Fruit fly (Drosophila melanogaster) whole organism, embryonic: Measurements from ENCODE around the gene Usp14.

ENCODE experiments used
- CG10267 ChIP-seq: fragments of 200-800 bp; sonication (Bioruptor generic); optimal IDR thresholded peaks from 2 replicates; lab custom pipeline; 2018; ENCODE audit warnings: missing biosample characterization, mild to moderate bottlenecking, missing genetic modification characterization, moderate library complexity
- CG18619 ChIP-seq: fragments of 200-800 bp; sonication (Bioruptor generic); optimal IDR thresholded peaks from 3 replicates; lab custom pipeline; 2017; ENCODE audit warnings: missing biosample characterization, mild to moderate bottlenecking, missing genetic modification characterization
- CG3407 ChIP-seq: fragments of 200-800 bp; sonication (Bioruptor generic); optimal IDR thresholded peaks from 2 replicates; lab custom pipeline; 2018; ENCODE audit warnings: missing biosample characterization, mild to moderate bottlenecking, missing genetic modification characterization
- CG7928 ChIP-seq: fragments of 200-800 bp; sonication (Bioruptor generic); optimal IDR thresholded peaks from 2 replicates; lab custom pipeline; 2017; ENCODE audit warnings: missing biosample characterization, mild to moderate bottlenecking, missing genetic modification characterization
- CHES-1-like ChIP-seq: fragments of 200-800 bp; sonication (Bioruptor generic); optimal IDR thresholded peaks from 2 replicates; lab custom pipeline; 2016; ENCODE audit warnings: missing biosample characterization, missing genetic modification characterization
- Deaf1 ChIP-seq: fragments of 200-800 bp; optimal IDR thresholded peaks from 3 replicates; lab custom pipeline; 2019; ENCODE audit warnings: missing biosample characterization, mild to moderate bottlenecking, missing genetic modification characterization, moderate library complexity
- Mad ChIP-seq: fragments of 200-800 bp; sonication (Bioruptor generic); optimal IDR thresholded peaks from 2 replicates; lab custom pipeline; 2016; ENCODE audit warnings: missing biosample characterization, missing genetic modification characterization
- Mrtf ChIP-seq: fragments of 200-800 bp; sonication (Bioruptor generic); IDR thresholded peaks from 3 replicates; pipeline ENCODE4 v1.3.6; 2022; ENCODE audit warnings: missing biosample characterization, missing genetic modification characterization
- dpn ChIP-seq, 2 experiments: fragments of 200-800 bp; sonication (Bioruptor generic); optimal IDR thresholded peaks; 3 replicates each; lab custom pipeline; 2016; ENCODE audit warnings: missing biosample characterization in 2 of 2, missing genetic modification characterization in 2 of 2
- nau ChIP-seq: fragments of 200-800 bp; sonication (Bioruptor generic); optimal IDR thresholded peaks from 3 replicates; lab custom pipeline; 2017; ENCODE audit warnings: missing biosample characterization, mild to moderate bottlenecking, missing genetic modification characterization, missing genetic modification reagents
- pros ChIP-seq: fragments of 200-800 bp; sonication (Bioruptor generic); optimal IDR thresholded peaks from 3 replicates; lab custom pipeline; 2019; ENCODE audit warnings: missing biosample characterization, mild to moderate bottlenecking, missing genetic modification characterization, moderate library complexity

DNA sequence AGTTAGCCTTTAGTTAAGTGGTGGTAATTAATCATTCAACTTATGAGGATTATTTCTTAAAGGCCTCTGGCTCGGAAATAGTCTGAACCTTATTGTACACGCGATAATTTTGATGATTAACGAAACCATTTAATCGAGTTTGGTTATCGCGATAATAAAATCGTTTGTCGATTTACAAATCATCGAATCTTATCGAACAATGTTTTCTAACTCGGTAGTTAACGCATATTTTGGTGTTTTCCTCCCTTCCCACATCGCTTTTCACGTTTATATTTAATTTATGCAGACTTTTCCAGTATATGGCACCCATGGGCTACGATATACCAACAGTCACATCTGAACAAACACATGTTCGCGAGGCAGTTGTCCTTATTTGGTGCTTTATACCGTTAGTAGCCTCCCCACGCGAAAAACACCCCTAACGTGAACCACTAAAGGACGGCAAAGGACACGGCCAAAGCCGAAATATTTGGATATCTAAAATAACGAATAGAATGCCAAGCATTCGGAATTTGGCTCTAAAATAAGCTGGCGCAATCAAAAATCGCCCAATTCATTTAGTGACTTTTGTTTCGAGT lies 29.9 kb upstream of the Usp14 start, which contains the start of gene Frmd5:
- no peak for TF ChIP-seq Mrtf (GFP tag; lab: Robert Waterston, UW)
- no peak for TF ChIP-seq CG10267 (tag; lab: Kevin White, UChicago)
- no peak for TF ChIP-seq CG18619 (GFP tag; lab: Kevin White, UChicago)
- TF ChIP-seq Mad (GFP tag; lab: Kevin White, UChicago), result no peak
- no peak for TF ChIP-seq CHES-1-like (GFP tag; lab: Kevin White, UChicago)
- TF ChIP-seq nau (GFP tag; lab: Kevin White, UChicago), result no peak
- no peak for TF ChIP-seq dpn (GFP tag; optimal IDR thresholded peaks at IDR 0.05; lab: Kevin White, UChicago)
- TF ChIP-seq pros (GFP tag; lab: Kevin White, UChicago), result no peak
- no peak for TF ChIP-seq Deaf1 (tag; lab: Kevin White, UChicago)
- TF ChIP-seq CG3407 (GFP tag; lab: Kevin White, UChicago), result no peak
- no peak for TF ChIP-seq CG7928
